Worm (Caenorhabditis elegans): ENCODE results near the gene Y73F8A.5.
A peak's percentile ranks its signal among the peaks of the same experiment; 100 is the strongest.

The Y73F8A.5 gene

ce11 chrIV:15234272-15234671, 25.4 kb upstream of the Y73F8A.5 start:
- TF ChIP-seq lir-3 (tag; optimal IDR thresholded peaks at IDR 0.05) (no peak), F49E8.2 (tag; optimal IDR thresholded peaks at IDR 0.05; ENCODE audit: borderline replicate concordance) (peak; percentile 58), snpc-1.2 (GFP tag; IDR thresholded peaks at IDR 0.05) (peak; percentile 100), hlh-30 (tag; optimal IDR thresholded peaks at IDR 0.05; ENCODE audit: insufficient read depth) (no peak), snpc-4 (tag; optimal IDR thresholded peaks at IDR 0.05) (peak; percentile 71), dmd-9 (GFP tag; IDR thresholded peaks at IDR 0.05) (no peak), ztf-7 (tag; optimal IDR thresholded peaks at IDR 0.05) (no peak), nhr-102 (tag; optimal IDR thresholded peaks at IDR 0.05) (no peak), lin-38 (GFP tag; IDR thresholded peaks at IDR 0.05) (peak; percentile 53), mdt-29 (GFP tag; IDR thresholded peaks at IDR 0.05) (peak; percentile 83)

ce11 chrIV:15234943-15235605, 24.6 kb upstream of the Y73F8A.5 start, which contains the start of gene pkd-2:
Gene pkd-2, minus strand, starts transcription at chrIV:15234993.
- peak; percentile 43; the same call in 1 of the 2 replicates for TF ChIP-seq lin-38 (GFP tag; IDR thresholded peaks at IDR 0.05)
- TF ChIP-seq snpc-1.2 (GFP tag; IDR thresholded peaks at IDR 0.05) = peak; percentile 99
- TF ChIP-seq mdt-29 (GFP tag; IDR thresholded peaks at IDR 0.05) = peak; percentile 51; the same call in 1 of the 2 replicates
- peak in 1 of 2 experiments; percentile 24 for TF ChIP-seq daf-16 (GFP tag; optimal IDR thresholded peaks at IDR 0.05)
- no peak for TF ChIP-seq daf-16 (tag; optimal IDR thresholded peaks at IDR 0.05)
- TF ChIP-seq madf-5 (GFP tag; IDR thresholded peaks at IDR 0.05) = no peak
- no peak for TF ChIP-seq lim-7 (GFP tag; IDR thresholded peaks at IDR 0.05)
- TF ChIP-seq aha-1 (tag) = peak; percentile 86
- peak; percentile 49 for TF ChIP-seq T20F7.1 (GFP tag; optimal IDR thresholded peaks at IDR 0.05)

ce11 chrIV:15235856-15236255, 23.8 kb upstream of the Y73F8A.5 start, which contains the start of gene lgc-52:
Gene lgc-52, plus strand, starts transcription at chrIV:15236123.
- TF ChIP-seq lsy-2 (tag; optimal IDR thresholded peaks at IDR 0.05) = no peak
- no peak for TF ChIP-seq tag-97 (GFP tag; IDR thresholded peaks at IDR 0.05)
- peak; percentile 17 for TF ChIP-seq fkh-10 (GFP tag; optimal IDR thresholded peaks at IDR 0.05)
- no peak for TF ChIP-seq F44E2.7 (GFP tag; IDR thresholded peaks at IDR 0.05)

- TF ChIP-seq zip-11 (GFP tag; IDR thresholded peaks at IDR 0.05) = no peak
- TF ChIP-seq ceh-32 (tag; optimal IDR thresholded peaks at IDR 0.05; ENCODE audit: poor library complexity) = no peak
- TF ChIP-seq lin-39 (tag; optimal IDR thresholded peaks at IDR 0.05) = no peak
- TF ChIP-seq zfp-3 (GFP tag; conservative IDR thresholded peaks at IDR 0.05) = no peak
- no peak for TF ChIP-seq daf-19 (GFP tag; conservative IDR thresholded peaks at IDR 0.05)
- TF ChIP-seq ceh-62 (tag; optimal IDR thresholded peaks at IDR 0.05) = no peak
- no peak for TF ChIP-seq F10B5.3 (tag; optimal IDR thresholded peaks at IDR 0.05)
- TF ChIP-seq hmg-1.1 (GFP tag; IDR thresholded peaks at IDR 0.05) = no peak
- no peak for TF ChIP-seq rbr-2 (tag; optimal IDR thresholded peaks at IDR 0.05)
- no peak for TF ChIP-seq unc-39 (tag; optimal IDR thresholded peaks at IDR 0.05)
- TF ChIP-seq snpc-4 (tag; optimal IDR thresholded peaks at IDR 0.05) = no peak
- no peak for TF ChIP-seq arid-1 (GFP tag; conservative IDR thresholded peaks at IDR 0.05)
- no peak for TF ChIP-seq R02D3.7 (tag; optimal IDR thresholded peaks at IDR 0.05)
- TF ChIP-seq ztf-11 (tag; optimal IDR thresholded peaks at IDR 0.05) = no peak
- TF ChIP-seq pqm-1 (tag; optimal IDR thresholded peaks at IDR 0.05) = no peak
- no peak for TF ChIP-seq mxl-2 (GFP tag; conservative IDR thresholded peaks at IDR 0.05)
- no peak for TF ChIP-seq nhr-25 (tag; optimal IDR thresholded peaks at IDR 0.05; ENCODE audit: borderline replicate concordance, insufficient read depth)
- TF ChIP-seq mxl-3 (GFP tag; optimal IDR thresholded peaks at IDR 0.05) = no peak
These were observed 14.0 kb upstream of the Y73F8A.5 start, which contains the start of gene Y73F8A.36 for ce11 chrIV:15245655-15246054. Gene Y73F8A.36, plus strand, starts transcription at chrIV:15245955.
